Worm (Caenorhabditis elegans): Measurements from ENCODE around the gene vha-15.

vha-15 gene

DNA sequence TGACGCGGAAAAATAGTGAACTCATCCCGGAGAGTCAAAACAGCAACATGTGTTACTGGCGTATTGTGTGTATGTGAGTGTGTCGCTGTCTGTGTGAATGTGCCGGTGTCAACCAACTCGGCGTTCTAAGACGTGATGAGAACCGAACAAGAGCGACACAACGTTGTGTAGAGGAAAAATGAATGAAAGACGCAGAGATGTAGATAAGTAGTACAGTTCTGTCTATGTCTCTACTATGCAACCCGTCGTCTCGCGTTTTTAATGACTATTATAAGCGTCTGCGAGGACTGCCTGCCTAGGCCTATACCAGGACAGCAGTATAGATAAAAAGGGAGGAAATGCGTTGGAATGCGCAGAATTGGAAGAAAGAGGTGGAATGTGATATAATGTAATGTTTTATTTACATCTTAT, 50.3 kb downstream of the vha-15 start (continued):
- no peak for TF ChIP-seq elt-1 (tag; optimal IDR thresholded peaks at IDR 0.05)
- no peak for TF ChIP-seq ama-1 (optimal IDR thresholded peaks at IDR 0.05)
